Fruit fly (Drosophila melanogaster) whole organism, embryonic: ENCODE results near the gene CG7739.

Experiments used
- Aef1 ChIP-seq: fragments of 200-800 bp; sonication (Bioruptor generic); IDR thresholded peaks from 3 replicates; pipeline ENCODE4 v1.3.6; 2022; ENCODE audit warnings: missing biosample characterization, missing genetic modification characterization
- BtbVII ChIP-seq: fragments of 200-800 bp; sonication (Bioruptor generic); optimal IDR thresholded peaks from 3 replicates; lab custom pipeline; 2017; ENCODE audit warnings: missing biosample characterization, mild to moderate bottlenecking, missing genetic modification characterization
- CG10366 ChIP-seq: fragments of 200-800 bp; sonication (Bioruptor generic); IDR thresholded peaks from 2 replicates; pipeline ENCODE4 v1.3.6; 2022; ENCODE audit warnings: missing biosample characterization, missing genetic modification characterization
- CG10462 ChIP-seq: fragments of 200-800 bp; sonication (Bioruptor generic); optimal IDR thresholded peaks from 2 replicates; lab custom pipeline; 2016; ENCODE audit warnings: missing biosample characterization, missing genetic modification characterization
- CG11695 ChIP-seq: fragments of 200-800 bp; sonication (Bioruptor generic); IDR thresholded peaks from 3 replicates; pipeline ENCODE4 v1.3.6; 2022; ENCODE audit warnings: missing biosample characterization, missing genetic modification characterization
- CG11723 ChIP-seq: fragments of 200-800 bp; sonication (Bioruptor generic); optimal IDR thresholded peaks from 2 replicates; lab custom pipeline; 2017; ENCODE audit warnings: missing biosample characterization, mild to moderate bottlenecking, missing genetic modification characterization
- CG12155 ChIP-seq: fragments of 200-800 bp; sonication (Bioruptor generic); optimal IDR thresholded peaks from 3 replicates; lab custom pipeline; 2016; ENCODE audit warnings: missing biosample characterization, missing genetic modification characterization
- CG12769 ChIP-seq: fragments of 200-800 bp; sonication (Bioruptor generic); optimal IDR thresholded peaks from 2 replicates; lab custom pipeline; 2019; ENCODE audit warnings: missing biosample characterization, mild to moderate bottlenecking, missing genetic modification characterization, moderate library complexity
- CG1529 ChIP-seq: fragments of 200-800 bp; sonication (Bioruptor generic); optimal IDR thresholded peaks from 3 replicates; lab custom pipeline; 2018; ENCODE audit warnings: missing biosample characterization, missing genetic modification characterization
- CG31224 ChIP-seq: fragments of 200-800 bp; sonication (Bioruptor generic); IDR thresholded peaks from 2 replicates; pipeline ENCODE4 v1.3.6; 2022; ENCODE audit warnings: missing biosample characterization, missing genetic modification characterization
- CG31365 ChIP-seq: fragments of 200-800 bp; sonication (Bioruptor generic); optimal IDR thresholded peaks from 2 replicates; lab custom pipeline; 2018; ENCODE audit warnings: missing biosample characterization, mild to moderate bottlenecking, missing genetic modification characterization
- CG32772 ChIP-seq: fragments of 200-800 bp; sonication (Bioruptor generic); IDR thresholded peaks from 2 replicates; pipeline ENCODE4 v1.3.6; 2022; ENCODE audit warnings: missing biosample characterization, missing genetic modification characterization
- CG6765 ChIP-seq: fragments of 200-800 bp; sonication (Bioruptor generic); optimal IDR thresholded peaks from 3 replicates; lab custom pipeline; 2017; ENCODE audit warnings: missing biosample characterization, mild to moderate bottlenecking, missing genetic modification characterization
- CG8944 ChIP-seq: fragments of 200-800 bp; sonication (Bioruptor generic); optimal IDR thresholded peaks from 3 replicates; lab custom pipeline; 2016; ENCODE audit warnings: missing biosample characterization, missing genetic modification characterization
- Deaf1 ChIP-seq: fragments of 200-800 bp; optimal IDR thresholded peaks from 3 replicates; lab custom pipeline; 2019; ENCODE audit warnings: missing biosample characterization, mild to moderate bottlenecking, missing genetic modification characterization, moderate library complexity
- Dip2 ChIP-seq: fragments of 200-800 bp; sonication (Bioruptor generic); IDR thresholded peaks from 2 replicates; pipeline ENCODE4 v1.3.6; 2022; ENCODE audit warnings: missing biosample characterization, missing genetic modification characterization
- Dref ChIP-seq: fragments of 200-800 bp; sonication (Bioruptor generic); IDR thresholded peaks from 2 replicates; pipeline ENCODE4 v1.3.6; 2022; ENCODE audit warnings: missing biosample characterization, missing genetic modification characterization
- E2f1 ChIP-seq: fragments of 200-800 bp; sonication (Bioruptor generic); IDR thresholded peaks from 2 replicates; pipeline ENCODE4 v1.3.6; 2022; ENCODE audit warnings: missing biosample characterization, missing genetic modification characterization
- ERR ChIP-seq: fragments of 200-800 bp; sonication (Bioruptor generic); optimal IDR thresholded peaks from 2 replicates; lab custom pipeline; 2016; ENCODE audit warnings: missing biosample characterization, missing genetic modification characterization
- H15 ChIP-seq: fragments of 200-800 bp; sonication (Bioruptor generic); IDR thresholded peaks from 3 replicates; pipeline ENCODE4 v1.3.6; 2022; ENCODE audit warnings: missing biosample characterization, missing genetic modification characterization
- Hey ChIP-seq: fragments of 200-800 bp; sonication (Bioruptor generic); optimal IDR thresholded peaks from 3 replicates; lab custom pipeline; 2018; ENCODE audit warnings: missing biosample characterization, mild to moderate bottlenecking, missing genetic modification characterization
- Myb ChIP-seq: fragments of 200-800 bp; sonication (Bioruptor generic); optimal IDR thresholded peaks from 2 replicates; lab custom pipeline; 2016; ENCODE audit warnings: missing biosample characterization, missing genetic modification characterization
- NC2α ChIP-seq: fragments of 200-800 bp; sonication (Bioruptor generic); optimal IDR thresholded peaks from 2 replicates; lab custom pipeline; 2016; ENCODE audit warnings: missing biosample characterization, missing genetic modification characterization
- Poxn ChIP-seq: fragments of 200-800 bp; sonication (Bioruptor generic); IDR thresholded peaks from 2 replicates; pipeline ENCODE4 v1.3.6; 2022; ENCODE audit warnings: missing biosample characterization, missing genetic modification characterization
- Rfx ChIP-seq: fragments of 200-800 bp; sonication (Bioruptor generic); IDR thresholded peaks from 2 replicates; pipeline ENCODE4 v1.3.6; 2022; ENCODE audit warnings: missing biosample characterization, missing genetic modification characterization
- Sin3A ChIP-seq: fragments of >200 bp; optimal IDR thresholded peaks from 2 replicates; lab custom pipeline; 2018
- Taf1 ChIP-seq: fragments of 200-800 bp; sonication (Bioruptor generic); IDR thresholded peaks from 2 replicates; pipeline ENCODE4 v1.3.6; 2022; ENCODE audit warnings: missing biosample characterization, missing genetic modification characterization
- Usf ChIP-seq: fragments of 200-800 bp; sonication (Bioruptor generic); optimal IDR thresholded peaks from 2 replicates; lab custom pipeline; 2017; ENCODE audit warnings: missing genotype, missing biosample characterization, missing genetic modification characterization
- aop ChIP-seq: fragments of 200-800 bp; sonication (Bioruptor generic); IDR thresholded peaks from 2 replicates; pipeline ENCODE4 v1.3.6; 2022; ENCODE audit warnings: missing biosample characterization, missing genetic modification characterization
- ap ChIP-seq: fragments of 200-800 bp; sonication (Bioruptor generic); IDR thresholded peaks from 2 replicates; pipeline ENCODE4 v1.3.6; 2022; ENCODE audit warnings: missing biosample characterization, missing genetic modification characterization
- ash1 ChIP-seq: fragments of 200-800 bp; sonication (Bioruptor generic); optimal IDR thresholded peaks from 2 replicates; lab custom pipeline; 2018; ENCODE audit warnings: missing biosample characterization, mild to moderate bottlenecking, missing genetic modification characterization
- bowl ChIP-seq: fragments of 200-800 bp; sonication (Bioruptor generic); IDR thresholded peaks from 2 replicates; pipeline ENCODE4 v1.3.6; 2022; ENCODE audit warnings: missing biosample characterization, missing genetic modification characterization
- btn ChIP-seq: fragments of 200-800 bp; sonication (Bioruptor generic); optimal IDR thresholded peaks from 2 replicates; lab custom pipeline; 2016; ENCODE audit warnings: missing biosample characterization, missing genetic modification characterization
- dmrt11E ChIP-seq: fragments of 200-800 bp; sonication (Bioruptor generic); optimal IDR thresholded peaks from 3 replicates; lab custom pipeline; 2018; ENCODE audit warnings: missing biosample characterization, mild to moderate bottlenecking, missing genetic modification characterization, moderate library complexity
- dpn ChIP-seq, 2 experiments: fragments of 200-800 bp; sonication (Bioruptor generic); optimal IDR thresholded peaks; 3 replicates each; lab custom pipeline; 2016; ENCODE audit warnings: missing biosample characterization in 2 of 2, missing genetic modification characterization in 2 of 2
- emc ChIP-seq: fragments of 200-800 bp; sonication (Bioruptor generic); optimal IDR thresholded peaks from 2 replicates; lab custom pipeline; 2016; ENCODE audit warnings: missing biosample characterization, missing genetic modification characterization
- exex ChIP-seq: fragments of 200-800 bp; sonication (Bioruptor generic); optimal IDR thresholded peaks from 4 replicates; lab custom pipeline; 2018; ENCODE audit warnings: missing biosample characterization, mild to moderate bottlenecking, missing genetic modification characterization, moderate library complexity
- ftz-f1 ChIP-seq: fragments of 200-800 bp; sonication (Bioruptor generic); optimal IDR thresholded peaks from 2 replicates; lab custom pipeline; 2016; ENCODE audit warnings: missing biosample characterization, missing genetic modification characterization
- gce ChIP-seq: fragments of 200-800 bp; sonication (Bioruptor generic); IDR thresholded peaks from 3 replicates; pipeline ENCODE4 v1.3.6; 2022; ENCODE audit warnings: missing biosample characterization, missing genetic modification characterization
- lov ChIP-seq, 2 experiments: fragments of 200-800 bp in 1 of 2; fragments of >200 bp in 1 of 2; sonication (Bioruptor generic) in 1 of 2; IDR thresholded peaks in 1 of 2; optimal IDR thresholded peaks in 1 of 2; 2 replicates in 1 of 2; 3 replicates in 1 of 2; pipeline versions ENCODE4 v1.3.6 to Lab custom; 2017 to 2022; ENCODE audit warnings: missing biosample characterization in 1 of 2, missing genetic modification characterization in 1 of 2
- p53 ChIP-seq: fragments of 200-800 bp; sonication (Bioruptor generic); optimal IDR thresholded peaks from 2 replicates; lab custom pipeline; 2016; ENCODE audit warnings: missing biosample characterization, missing genetic modification characterization
- pnt ChIP-seq: fragments of 200-800 bp; sonication (Bioruptor generic); optimal IDR thresholded peaks from 3 replicates; lab custom pipeline; 2016; ENCODE audit warnings: missing biosample characterization, missing genetic modification characterization
- psq ChIP-seq: fragments of 200-800 bp; sonication (Bioruptor generic); optimal IDR thresholded peaks from 2 replicates; lab custom pipeline; 2017; ENCODE audit warnings: missing biosample characterization, missing genetic modification characterization
- schlank ChIP-seq: fragments of 200-800 bp; sonication (Bioruptor generic); optimal IDR thresholded peaks from 2 replicates; lab custom pipeline; 2018; ENCODE audit warnings: missing biosample characterization, mild to moderate bottlenecking, missing genetic modification characterization
- sim ChIP-seq: fragments of 200-800 bp; sonication (Bioruptor generic); IDR thresholded peaks from 2 replicates; pipeline ENCODE4 v1.3.6; 2022; ENCODE audit warnings: missing biosample characterization, missing genetic modification characterization
- sna ChIP-seq: fragments of 200-800 bp; sonication (Bioruptor generic); IDR thresholded peaks from 2 replicates; pipeline ENCODE4 v1.3.6; 2022; ENCODE audit warnings: missing biosample characterization, missing genetic modification characterization; ENCODE audit not compliant: partially characterized antibody
- sqz ChIP-seq: fragments of 200-800 bp; sonication (Bioruptor generic); optimal IDR thresholded peaks from 3 replicates; lab custom pipeline; 2018; ENCODE audit warnings: missing biosample characterization, mild to moderate bottlenecking, missing genetic modification characterization
- sr ChIP-seq: fragments of 200-800 bp; sonication (Bioruptor generic); IDR thresholded peaks from 3 replicates; pipeline ENCODE4 v1.3.6; 2022; ENCODE audit warnings: missing biosample characterization, missing genetic modification characterization
- trem ChIP-seq: fragments of 200-800 bp; optimal IDR thresholded peaks from 3 replicates; lab custom pipeline; 2019; ENCODE audit warnings: missing biosample characterization, mild to moderate bottlenecking, missing genetic modification characterization, moderate library complexity

Gene CG7739

DNA sequence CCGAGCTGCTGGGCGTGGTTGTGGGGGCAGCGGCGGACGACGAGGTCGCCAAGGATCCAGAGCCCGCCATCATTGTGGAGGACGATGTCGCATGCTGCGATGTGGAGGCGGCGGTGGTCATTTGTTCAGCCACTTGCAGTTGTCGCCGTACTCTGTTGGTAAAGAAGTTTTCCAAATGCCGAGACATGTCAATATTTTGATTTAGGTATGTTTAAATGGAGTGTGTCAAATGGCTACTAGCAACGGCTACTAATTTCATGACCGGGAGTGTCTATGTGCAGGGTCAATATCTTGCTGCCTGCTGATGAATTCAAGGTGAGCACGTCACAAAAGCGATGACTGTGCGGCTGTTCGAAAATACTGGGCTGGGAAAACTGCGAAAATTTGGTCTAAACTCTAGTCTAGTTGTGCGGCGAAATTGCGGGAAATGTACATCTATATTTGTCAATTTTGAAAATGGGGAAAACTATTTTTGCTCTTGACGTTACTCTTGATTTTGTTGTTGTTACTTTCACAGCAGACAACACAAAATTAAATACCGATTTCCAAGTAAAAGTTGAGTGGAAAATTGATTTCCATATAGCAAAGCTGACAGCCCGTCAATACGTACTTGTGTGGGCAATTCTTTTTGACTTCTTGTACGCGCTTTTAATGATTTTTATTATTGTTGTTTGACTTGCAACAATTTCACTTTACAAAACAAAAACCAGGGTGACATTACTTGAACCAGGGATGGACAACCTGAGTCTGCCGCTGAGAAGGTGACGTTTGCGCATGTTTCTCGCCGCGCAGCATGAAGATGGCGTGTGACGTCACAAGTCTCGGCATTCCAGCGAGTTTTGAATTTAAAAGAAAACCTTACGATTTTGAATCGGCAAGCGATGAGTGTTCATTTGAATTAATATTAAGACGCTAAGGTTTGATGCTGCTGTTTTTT lies 24.8 kb upstream of the CG7739 start, which contains the start of gene CG7656 (continued):
- peak; percentile 56 for TF ChIP-seq ftz-f1
- no peak for TF ChIP-seq sna
- peak; percentile 31; the same call in 1 of the 3 replicates for TF ChIP-seq H15 (GFP tag; lab: Robert Waterston, UW)
- peak; percentile 60 for TF ChIP-seq CG10366
- TF ChIP-seq Dip2 (GFP tag; lab: Robert Waterston, UW), result no peak
- no peak for TF ChIP-seq sr (GFP tag; lab: Robert Waterston, UW)
- TF ChIP-seq sim (GFP tag; lab: Robert Waterston, UW), result no peak
- TF ChIP-seq emc (GFP tag; lab: Kevin White, UChicago), result peak; percentile 47
- TF ChIP-seq trem (tag; lab: Kevin White, UChicago), result no peak
- peak; percentile 23 for TF ChIP-seq Sin3A (lab: Kevin White, UChicago)
- no peak for TF ChIP-seq Poxn (GFP tag; lab: Robert Waterston, UW)
- TF ChIP-seq btn, result peak; percentile 62
- TF ChIP-seq bowl (GFP tag; lab: Robert Waterston, UW), result peak; percentile 39; the same call in 1 of the 2 replicates
- TF ChIP-seq NC2α (GFP tag; lab: Kevin White, UChicago), result peak; percentile 46
- no peak for TF ChIP-seq dmrt11E
- peak; percentile 28; the same call in 1 of the 2 replicates for TF ChIP-seq E2f1 (GFP tag; lab: Robert Waterston, UW)
- TF ChIP-seq p53 (GFP tag; lab: Kevin White, UChicago), result peak; percentile 71
- TF ChIP-seq dpn (GFP tag; optimal IDR thresholded peaks at IDR 0.05; lab: Kevin White, UChicago), result peak; percentile 68 to 78
- peak; percentile 33 for TF ChIP-seq CG10462
- TF ChIP-seq CG6765 (GFP tag; lab: Kevin White, UChicago), result no peak
- peak; percentile 54; the same call in 1 of the 2 replicates for TF ChIP-seq aop (GFP tag; lab: Robert Waterston, UW)
- TF ChIP-seq gce, result peak; percentile 60; the same call in 1 of the 3 replicates
- no peak for TF ChIP-seq BtbVII (GFP tag; lab: Kevin White, UChicago)
- TF ChIP-seq CG11695 (GFP tag; lab: Robert Waterston, UW), result peak; percentile 72; the same call in 2 of the 3 replicates
- TF ChIP-seq lov (optimal IDR thresholded peaks at IDR 0.05; lab: Kevin White, UChicago), result no peak
- 0 out of 3 replicates have a peak, but pooled peaks have one; percentile 41 for TF ChIP-seq lov (GFP tag; IDR thresholded peaks at IDR 0.05; lab: Robert Waterston, UW)
- TF ChIP-seq ash1 (GFP tag; lab: Kevin White, UChicago), result peak; percentile 44
- TF ChIP-seq Myb (GFP tag; lab: Kevin White, UChicago), result peak; percentile 49
- 0 out of 2 replicates have a peak, but pooled peaks have one; percentile 10 for TF ChIP-seq Taf1
- TF ChIP-seq Deaf1, result no peak
- TF ChIP-seq CG8944 (GFP tag; lab: Kevin White, UChicago), result peak; percentile 79
- peak; percentile 85 for TF ChIP-seq Rfx (GFP tag; lab: Robert Waterston, UW)
- TF ChIP-seq exex (tag; lab: Kevin White, UChicago), result no peak
- peak; percentile 52 for TF ChIP-seq CG32772 (GFP tag; lab: Robert Waterston, UW)
- TF ChIP-seq Dref (GFP tag; lab: Robert Waterston, UW), result no peak
- TF ChIP-seq Aef1 (GFP tag; lab: Robert Waterston, UW), result peak; percentile 70
- peak; percentile 69 for TF ChIP-seq CG12769 (tag; lab: Kevin White, UChicago)
- TF ChIP-seq schlank (tag; lab: Kevin White, UChicago), result peak; percentile 47
- no peak for TF ChIP-seq Usf (GFP tag; lab: Kevin White, UChicago)
- peak; percentile 84 for TF ChIP-seq CG12155
- peak; percentile 26; the same call in 1 of the 2 replicates for TF ChIP-seq ap
- no peak for TF ChIP-seq sqz
- TF ChIP-seq CG31224, result peak; percentile 54; the same call in 1 of the 2 replicates
- TF ChIP-seq pnt (GFP tag; lab: Kevin White, UChicago), result peak; percentile 80
- TF ChIP-seq psq (GFP tag; lab: Kevin White, UChicago), result no peak
- TF ChIP-seq CG11723 (GFP tag; lab: Kevin White, UChicago), result peak; percentile 5
- TF ChIP-seq ERR (GFP tag; lab: Kevin White, UChicago), result peak; percentile 77
- no peak for TF ChIP-seq CG1529 (GFP tag; lab: Kevin White, UChicago)
- no peak for TF ChIP-seq CG31365 (tag; lab: Kevin White, UChicago)
- TF ChIP-seq Hey (tag; lab: Kevin White, UChicago), result no peak
